Worm (Caenorhabditis elegans): ENCODE results near the gene zhit-3.

ce11 chrV:10216724-10217123 lies 4.8 kb upstream of the zhit-3 start, which contains the start of gene ZK856.14:
- TF ChIP-seq F37D6.2 (tag; optimal IDR thresholded peaks at IDR 0.05) (no peak), R02D3.7 (tag; optimal IDR thresholded peaks at IDR 0.05) (no peak), zfp-3 (GFP tag; conservative IDR thresholded peaks at IDR 0.05) (no peak), T20F7.1 (GFP tag; optimal IDR thresholded peaks at IDR 0.05) (no peak), arid-1 (GFP tag; conservative IDR thresholded peaks at IDR 0.05) (no peak)

Measured in whole organism, L4 larva.